Worm (Caenorhabditis elegans): Measurements from ENCODE around the gene W06D11.3.

ce11 chrX:12333479-12333878 lies 35.0 kb downstream of the W06D11.3 start, which contains the start of gene srd-47:
- TF ChIP-seq T20F7.1 (GFP tag; optimal IDR thresholded peaks at IDR 0.05) (no peak), egl-27 (tag; optimal IDR thresholded peaks at IDR 0.05) (no peak), mxl-2 (GFP tag; conservative IDR thresholded peaks at IDR 0.05) (no peak), F10B5.3 (tag; optimal IDR thresholded peaks at IDR 0.05) (no peak), unc-130 (GFP tag; optimal IDR thresholded peaks at IDR 0.05) (no peak), zip-11 (GFP tag; IDR thresholded peaks at IDR 0.05) (no peak), hmg-1.1 (GFP tag; IDR thresholded peaks at IDR 0.05) (no peak), ama-1 (optimal IDR thresholded peaks at IDR 0.05) (no peak), ces-1 (GFP tag; optimal IDR thresholded peaks at IDR 0.05) (no peak), nhr-237 (tag; optimal IDR thresholded peaks at IDR 0.05) (no peak), nhr-76 (tag; optimal IDR thresholded peaks at IDR 0.05) (no peak)
